Worm (Caenorhabditis elegans): Measurements from ENCODE around the gene npr-40.

- TF ChIP-seq dao-5 (tag; optimal IDR thresholded peaks at IDR 0.05) (no peak), W03F9.2 (tag; optimal IDR thresholded peaks at IDR 0.05) (no peak)
Measured at ce11 chrX:14910689-14911088, 7.9 kb upstream of the npr-40 start.
